Fruit fly (Drosophila melanogaster) Kc167 (cell line): Measurements from ENCODE around the gene CG14277.

Experiments used
- Myc ChIP-seq: fragments of >200 bp; optimal IDR thresholded peaks from 2 replicates; lab custom pipeline; 2017; ENCODE audit warnings: missing external identifiers
- Sin3A ChIP-seq: fragments of >200 bp; optimal IDR thresholded peaks from 2 replicates; lab custom pipeline; 2018; ENCODE audit warnings: missing external identifiers
- h ChIP-seq: fragments of >200 bp; optimal IDR thresholded peaks from 3 replicates; lab custom pipeline; 2018; ENCODE audit warnings: missing external identifiers
- insv ChIP-seq: fragments of >200 bp; optimal IDR thresholded peaks from 3 replicates; lab custom pipeline; 2018; ENCODE audit warnings: missing external identifiers
- psq ChIP-seq: fragments of >200 bp; optimal IDR thresholded peaks from 2 replicates; lab custom pipeline; 2017; ENCODE audit warnings: missing external identifiers
- ttk ChIP-seq: sonication (Bioruptor generic); optimal IDR thresholded peaks from 2 replicates; lab custom pipeline; 2017; ENCODE audit warnings: missing external identifiers

CG14277 gene

dm6 chr2L:8212666-8213270 is 29.5 kb upstream of the CG14277 start, which contains the start of the genes CG8372 and CG8360:
TSS of gene CG8372 (minus strand) at chr2L:8212902.
TSS of gene CG8360 (plus strand) at chr2L:8212959.
- TF ChIP-seq h (no peak), psq (no peak)

dm6 chr2L:8213987-8214386 is 28.3 kb upstream of the CG14277 start, which contains the start of gene CG8353:
TSS of gene CG8353 (plus strand) at chr2L:8214045.
- no peak for TF ChIP-seq psq
- TF ChIP-seq h, result no peak
- TF ChIP-seq insv (lab: Kevin White, UChicago), result no peak
- TF ChIP-seq Sin3A, result no peak
- no peak for TF ChIP-seq ttk
- TF ChIP-seq Myc (lab: Kevin White, UChicago), result no peak

- no peak for TF ChIP-seq h
- no peak for TF ChIP-seq psq
- TF ChIP-seq Myc (lab: Kevin White, UChicago), result no peak
- TF ChIP-seq Sin3A, result no peak
- TF ChIP-seq insv (lab: Kevin White, UChicago), result no peak
- TF ChIP-seq ttk, result no peak
Observed at dm6 chr2L:8215259-8215929, 26.9 kb upstream of the CG14277 start, which contains the start of gene CG8349. TSS of gene CG8349 (plus strand) at chr2L:8215915.

dm6 chr2L:8217917-8218316 is 24.4 kb upstream of the CG14277 start, which contains the start of gene CG8292:
TSS of gene CG8292 (minus strand) at chr2L:8218017.
- TF ChIP-seq insv (lab: Kevin White, UChicago), result no peak
- no peak for TF ChIP-seq Myc (lab: Kevin White, UChicago)
- TF ChIP-seq h, result no peak
- TF ChIP-seq ttk, result no peak
- no peak for TF ChIP-seq Sin3A
- no peak for TF ChIP-seq psq

- TF ChIP-seq Sin3A, result no peak
- TF ChIP-seq insv (lab: Kevin White, UChicago), result no peak
- no peak for TF ChIP-seq psq
- no peak for TF ChIP-seq h
- no peak for TF ChIP-seq Myc (lab: Kevin White, UChicago)
- no peak for TF ChIP-seq ttk
Observed at dm6 chr2L:8220393-8220934, 21.8 kb upstream of the CG14277 start, which contains the start of gene Snx6. TSS of gene Snx6 (minus strand) at chr2L:8220741.

- TF ChIP-seq Myc (lab: Kevin White, UChicago), result no peak
Observed at dm6 chr2L:8229134-8229533, 13.2 kb upstream of the CG14277 start.

dm6 chr2L:8229628-8230027 is 12.7 kb upstream of the CG14277 start:
- TF ChIP-seq h, result no peak
- no peak for TF ChIP-seq ttk
- TF ChIP-seq psq, result no peak
- no peak for TF ChIP-seq Sin3A

dm6 chr2L:8230255-8230654 is 12.0 kb upstream of the CG14277 start:
- TF ChIP-seq Myc (lab: Kevin White, UChicago) (no peak), insv (lab: Kevin White, UChicago) (no peak), Sin3A (no peak), ttk (no peak), h (no peak), psq (no peak)

dm6 chr2L:8232389-8232788 is 9.9 kb upstream of the CG14277 start:
- no peak for TF ChIP-seq Sin3A
- TF ChIP-seq psq, result no peak
- TF ChIP-seq insv (lab: Kevin White, UChicago), result no peak
- no peak for TF ChIP-seq ttk
- no peak for TF ChIP-seq Myc (lab: Kevin White, UChicago)
- no peak for TF ChIP-seq h

dm6 chr2L:8233571-8233970 is 8.7 kb upstream of the CG14277 start:
- no peak for TF ChIP-seq Myc (lab: Kevin White, UChicago)
- no peak for TF ChIP-seq h
- TF ChIP-seq psq, result no peak
- no peak for TF ChIP-seq ttk

- no peak for TF ChIP-seq insv (lab: Kevin White, UChicago)
- no peak for TF ChIP-seq h
- TF ChIP-seq Sin3A, result no peak
- TF ChIP-seq Myc (lab: Kevin White, UChicago), result no peak
- no peak for TF ChIP-seq ttk
- no peak for TF ChIP-seq psq
Observed at dm6 chr2L:8239032-8239650, 3.1 kb upstream of the CG14277 start.

- TF ChIP-seq insv (lab: Kevin White, UChicago) (no peak), Sin3A (no peak), ttk (no peak), psq (no peak), h (no peak), Myc (lab: Kevin White, UChicago) (no peak)
Observed at dm6 chr2L:8239712-8240245, 2.5 kb upstream of the CG14277 start, which contains the start of gene Pvr. TSS of gene Pvr (minus strand) at chr2L:8239878.

dm6 chr2L:8241700-8242099 is 586 bp upstream of the CG14277 start, which contains the start of gene Spn28F:
TSS of gene Spn28F (minus strand) at chr2L:8241800.
- TF ChIP-seq Sin3A (no peak), Myc (lab: Kevin White, UChicago) (no peak), h (no peak), ttk (no peak), insv (lab: Kevin White, UChicago) (no peak), psq (no peak)
